Worm (Caenorhabditis elegans) whole organism, L4 larva: ENCODE data around the gene hsp-12.2.

Source experiments
- D1046.2 ChIP-seq: fragments of 200-800 bp; sonication (Bioruptor generic); IDR thresholded peaks from 2 replicates; pipeline ENCODE4 v1.3.6; 2022; ENCODE audit warnings: missing genetic modification characterization, missing compliant biosample characterization
- F49E8.2 ChIP-seq: sonication (generic microtip); optimal IDR thresholded peaks from 2 replicates; lab custom pipeline; 2016; ENCODE audit warnings: missing compliant biosample characterization, mild to moderate bottlenecking, missing genetic modification characterization, borderline replicate concordance
- R02D3.7 ChIP-seq: fragments of 150-350 bp; sonication (generic microtip); optimal IDR thresholded peaks from 3 replicates; lab custom pipeline; 2014; ENCODE audit warnings: missing biosample characterization, missing genetic modification characterization
- T26A8.4 ChIP-seq: fragments of 200-800 bp; sonication (Bioruptor generic); IDR thresholded peaks from 2 replicates; pipeline ENCODE4 v1.3.6; 2022; ENCODE audit warnings: missing genetic modification characterization, missing compliant biosample characterization
- Y105C5A.15 ChIP-seq: fragments of 200-800 bp; sonication (Bioruptor generic); IDR thresholded peaks from 2 replicates; pipeline ENCODE4 v1.3.6; 2022; ENCODE audit warnings: missing genetic modification characterization, missing compliant biosample characterization
- Y5F2A.4 ChIP-seq: fragments of 200-800 bp; sonication (Bioruptor generic); optimal IDR thresholded peaks from 2 replicates; lab custom pipeline; 2018; ENCODE audit warnings: mild to moderate bottlenecking, missing genetic modification characterization, missing compliant biosample characterization
- ZK546.5 ChIP-seq, 2 experiments: sonication (generic microtip); optimal IDR thresholded peaks; 2 replicates each; lab custom pipeline; 2017; ENCODE audit warnings: missing biosample characterization in 2 of 2, missing genetic modification characterization in 2 of 2
- aha-1 ChIP-seq: fragments of 150-350 bp; peaks from one replicate; lab custom pipeline; 2014; ENCODE audit warnings: missing biosample characterization, missing genetic modification characterization
- aly-2 ChIP-seq: sonication (generic microtip); optimal IDR thresholded peaks from 2 replicates; lab custom pipeline; 2018; ENCODE audit warnings: missing biosample characterization, missing genetic modification characterization
- arid-1 ChIP-seq: fragments of 200-800 bp; sonication (Bioruptor generic); conservative IDR thresholded peaks from 2 replicates; pipeline ENCODE4 v1.3.6; 2022; ENCODE audit warnings: missing genetic modification reagents, missing genetic modification characterization, missing compliant biosample characterization
- ceh-28 ChIP-seq: fragments of 150-350 bp; optimal IDR thresholded peaks from 2 replicates; lab custom pipeline; 2014; ENCODE audit warnings: missing biosample characterization, missing genetic modification reagents, missing genetic modification characterization
- ceh-32 ChIP-seq: sonication (generic microtip); optimal IDR thresholded peaks from 2 replicates; lab custom pipeline; 2016; ENCODE audit warnings: mild to moderate bottlenecking, missing genetic modification characterization, missing compliant biosample characterization; ENCODE audit not compliant: poor library complexity
- ceh-44 ChIP-seq: fragments of 200-800 bp; sonication (Bioruptor generic); IDR thresholded peaks from 2 replicates; pipeline ENCODE4 v1.3.6; 2022; ENCODE audit warnings: missing genetic modification reagents, missing genetic modification characterization, missing compliant biosample characterization
- ces-1 ChIP-seq: fragments of 150-350 bp; sonication (generic microtip); optimal IDR thresholded peaks from 4 replicates; lab custom pipeline; 2014; ENCODE audit warnings: missing biosample characterization, missing genetic modification reagents, missing genetic modification characterization
- ctbp-1 ChIP-seq: fragments of 200-800 bp; sonication (Bioruptor generic); IDR thresholded peaks from 2 replicates; pipeline ENCODE4 v1.3.6; 2022; ENCODE audit warnings: missing genetic modification reagents, missing genetic modification characterization, missing compliant biosample characterization
- daf-16 ChIP-seq, 3 experiments: sonication (generic microtip); optimal IDR thresholded peaks; 2 replicates each; lab custom pipeline; 2016 to 2017; ENCODE audit warnings: missing genetic modification characterization in 3 of 3, missing genetic modification reagents in 3 of 3, mild to moderate bottlenecking in 2 of 3, missing compliant biosample characterization in 2 of 3, missing biosample characterization in 1 of 3, moderate library complexity in 1 of 3
- dmd-6 ChIP-seq: fragments of 200-800 bp; sonication (Bioruptor generic); IDR thresholded peaks from 2 replicates; pipeline ENCODE4 v1.3.6; 2022; ENCODE audit warnings: missing genetic modification reagents, missing genetic modification characterization, missing compliant biosample characterization
- dmd-8 ChIP-seq: fragments of 200-800 bp; sonication (Bioruptor generic); IDR thresholded peaks from 2 replicates; pipeline ENCODE4 v1.3.6; 2022; ENCODE audit warnings: missing genetic modification characterization, missing compliant biosample characterization
- dmd-9 ChIP-seq: fragments of 200-800 bp; sonication (Bioruptor generic); IDR thresholded peaks from 2 replicates; pipeline ENCODE4 v1.3.6; 2022; ENCODE audit warnings: missing genetic modification reagents, missing genetic modification characterization, missing compliant biosample characterization
- dve-1 ChIP-seq: sonication (generic microtip); optimal IDR thresholded peaks from 2 replicates; lab custom pipeline; 2017; ENCODE audit warnings: antibody characterized with exemption, mild to moderate bottlenecking, missing genetic modification characterization, missing compliant biosample characterization; ENCODE audit not compliant: insufficient read depth
- fos-1 ChIP-seq: fragments of 150-350 bp; optimal IDR thresholded peaks from 2 replicates; lab custom pipeline; 2014; ENCODE audit warnings: missing biosample characterization, missing genetic modification characterization
- hif-1 ChIP-seq, 2 experiments: sonication (generic microtip); optimal IDR thresholded peaks; 2 replicates each; lab custom pipeline; 2016 to 2017; ENCODE audit warnings: missing compliant biosample characterization in 2 of 2, missing genetic modification characterization in 2 of 2, missing genetic modification reagents in 2 of 2, missing genotype in 2 of 2, mild to moderate bottlenecking in 1 of 2
- hmg-1.1 ChIP-seq: fragments of 200-800 bp; sonication (Bioruptor generic); IDR thresholded peaks from 2 replicates; pipeline ENCODE4 v1.3.6; 2022; ENCODE audit warnings: missing genetic modification reagents, missing genetic modification characterization, missing compliant biosample characterization
- lim-7 ChIP-seq: fragments of 200-800 bp; sonication (Bioruptor generic); IDR thresholded peaks from 2 replicates; pipeline ENCODE4 v1.3.6; 2022; ENCODE audit warnings: missing genetic modification characterization, missing compliant biosample characterization
- lin-1 ChIP-seq: fragments of 200-800 bp; sonication (Bioruptor generic); IDR thresholded peaks from 2 replicates; pipeline ENCODE4 v1.3.6; 2022; ENCODE audit warnings: missing genetic modification reagents, missing genetic modification characterization, missing compliant biosample characterization
- lin-29 ChIP-seq: fragments of 200-800 bp; sonication (Bioruptor generic); IDR thresholded peaks from 2 replicates; pipeline ENCODE4 v1.3.6; 2022; ENCODE audit warnings: missing genetic modification reagents, missing genetic modification characterization, missing compliant biosample characterization
- madf-5 ChIP-seq, 2 experiments: fragments of 200-800 bp; sonication (Bioruptor generic); IDR thresholded peaks; 2 replicates each; pipeline ENCODE4 v1.3.6; 2022; ENCODE audit warnings: missing compliant biosample characterization in 2 of 2, missing genetic modification characterization in 2 of 2
- mdl-1 ChIP-seq, 2 experiments: fragments of 150-350 bp in 1 of 2; sonication (generic microtip) in 1 of 2; optimal IDR thresholded peaks; 2 replicates each; lab custom pipeline; 2014 to 2017; ENCODE audit warnings: missing biosample characterization in 2 of 2, missing genetic modification characterization in 2 of 2
- mep-1 ChIP-seq: fragments of 150-350 bp; sonication (generic microtip); optimal IDR thresholded peaks from 3 replicates; lab custom pipeline; 2014; ENCODE audit warnings: missing biosample characterization, missing genetic modification characterization
- mxl-3 ChIP-seq: fragments of 200-800 bp; sonication (Bioruptor generic); optimal IDR thresholded peaks from 2 replicates; lab custom pipeline; 2018; ENCODE audit warnings: mild to moderate bottlenecking, missing genetic modification characterization, missing compliant biosample characterization
- nhr-102 ChIP-seq: sonication (generic microtip); optimal IDR thresholded peaks from 2 replicates; lab custom pipeline; 2016; ENCODE audit warnings: mild to moderate bottlenecking, missing genetic modification characterization, moderate library complexity, missing compliant biosample characterization
- nhr-25 ChIP-seq: sonication (generic microtip); optimal IDR thresholded peaks from 2 replicates; lab custom pipeline; 2017; ENCODE audit warnings: missing genetic modification characterization, mild to moderate bottlenecking, missing compliant biosample characterization, antibody characterized with exemption, moderate library complexity, borderline replicate concordance; ENCODE audit not compliant: insufficient read depth
- nhr-28 ChIP-seq: fragments of 150-350 bp; optimal IDR thresholded peaks from 2 replicates; lab custom pipeline; 2014; ENCODE audit warnings: missing biosample characterization, missing genetic modification characterization
- nhr-48 ChIP-seq: sonication (generic microtip); optimal IDR thresholded peaks from 2 replicates; lab custom pipeline; 2016; ENCODE audit warnings: mild to moderate bottlenecking, missing genetic modification characterization, missing compliant biosample characterization
- nhr-76 ChIP-seq: fragments of 150-350 bp; optimal IDR thresholded peaks from 2 replicates; lab custom pipeline; 2014; ENCODE audit warnings: missing biosample characterization, missing genetic modification characterization
- saeg-2 ChIP-seq: fragments of 200-800 bp; sonication (Bioruptor generic); IDR thresholded peaks from 2 replicates; pipeline ENCODE4 v1.3.6; 2022; ENCODE audit warnings: missing genetic modification reagents, missing genetic modification characterization, missing compliant biosample characterization
- set-16 ChIP-seq: fragments of 200-800 bp; sonication (Bioruptor generic); IDR thresholded peaks from 2 replicates; pipeline ENCODE4 v1.3.6; 2022; ENCODE audit warnings: missing genetic modification reagents, missing genetic modification characterization, missing compliant biosample characterization
- snpc-1.2 ChIP-seq: fragments of 200-800 bp; sonication (Bioruptor generic); IDR thresholded peaks from 2 replicates; pipeline ENCODE4 v1.3.6; 2022; ENCODE audit warnings: missing genetic modification reagents, missing genetic modification characterization, missing compliant biosample characterization
- snpc-4 ChIP-seq: fragments of 150-350 bp; optimal IDR thresholded peaks from 2 replicates; lab custom pipeline; 2014; ENCODE audit warnings: missing biosample characterization, missing genetic modification characterization
- spr-1 ChIP-seq: sonication (generic microtip); optimal IDR thresholded peaks from 2 replicates; lab custom pipeline; 2016; ENCODE audit warnings: mild to moderate bottlenecking, missing genetic modification characterization, missing compliant biosample characterization
- tag-97 ChIP-seq: fragments of 200-800 bp; sonication (Bioruptor generic); IDR thresholded peaks from 2 replicates; pipeline ENCODE4 v1.3.6; 2022; ENCODE audit warnings: missing genetic modification characterization, missing compliant biosample characterization
- tra-1 ChIP-seq: fragments of 200-800 bp; sonication (Bioruptor generic); IDR thresholded peaks from 2 replicates; pipeline ENCODE4 v1.3.6; 2022; ENCODE audit warnings: missing genetic modification reagents, missing genetic modification characterization, missing compliant biosample characterization
- unc-130 ChIP-seq: sonication (generic microtip); optimal IDR thresholded peaks from 2 replicates; lab custom pipeline; 2016; ENCODE audit warnings: missing genetic modification reagents, missing genetic modification characterization, missing compliant biosample characterization
- unc-39 ChIP-seq: sonication (generic microtip); optimal IDR thresholded peaks from 2 replicates; lab custom pipeline; 2017; ENCODE audit warnings: missing biosample characterization, missing genetic modification characterization
- zag-1 ChIP-seq: fragments of 150-350 bp; optimal IDR thresholded peaks from 2 replicates; lab custom pipeline; 2014; ENCODE audit warnings: missing biosample characterization, missing genetic modification characterization
- zfp-3 ChIP-seq: fragments of 200-800 bp; sonication (Bioruptor generic); conservative IDR thresholded peaks from 2 replicates; pipeline ENCODE4 v1.3.6; 2022; ENCODE audit warnings: missing genetic modification reagents, missing genetic modification characterization, missing compliant biosample characterization
- zip-2 ChIP-seq: fragments of 150-350 bp; optimal IDR thresholded peaks from 2 replicates; lab custom pipeline; 2014; ENCODE audit warnings: missing biosample characterization, missing genetic modification characterization

Gene hsp-12.2

DNA sequence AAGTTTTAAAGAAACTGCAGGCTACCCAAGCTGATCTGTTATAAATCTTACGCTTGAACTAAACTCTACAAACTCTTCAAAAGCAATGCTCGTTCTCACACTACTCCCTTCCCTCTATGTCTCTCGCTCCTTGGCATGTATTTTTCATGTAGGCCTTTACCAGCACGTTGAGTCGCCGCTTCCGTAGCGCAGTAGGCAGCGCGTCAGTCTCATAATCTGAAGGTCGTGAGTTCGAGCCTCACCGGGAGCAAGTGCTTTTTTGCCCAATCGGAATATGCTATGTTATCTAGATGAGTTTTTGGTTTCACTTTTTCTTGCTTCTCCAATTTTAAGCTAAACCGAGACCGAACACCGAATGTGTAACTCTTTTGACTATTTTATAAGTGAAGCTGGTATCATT is 31.4 kb upstream of the hsp-12.2 start (continued):
- TF ChIP-seq hmg-1.1 (peak; percentile 78), dmd-6 (GFP tag; lab: Robert Waterston, UW) (peak; percentile 22; the same call in 1 of the 2 replicates), ces-1 (no peak), dmd-8 (peak; percentile 71; the same call in 1 of the 2 replicates), mxl-3 (GFP tag; lab: Kevin White, UChicago) (no peak), R02D3.7 (no peak), lin-29 (no peak), fos-1 (tag; lab: Kevin White, UChicago) (no peak)

- TF ChIP-seq D1046.2 (no peak), ctbp-1 (GFP tag; lab: Robert Waterston, UW) (no peak), Y105C5A.15 (GFP tag; lab: Robert Waterston, UW) (no peak), spr-1 (tag; lab: Kevin White, UChicago) (no peak), fos-1 (tag; lab: Kevin White, UChicago) (no peak), T26A8.4 (GFP tag; lab: Robert Waterston, UW) (no peak), nhr-48 (tag; lab: Kevin White, UChicago) (no peak), aly-2 (tag; lab: Kevin White, UChicago) (no peak), nhr-28 (tag; lab: Kevin White, UChicago) (no peak), ceh-44 (no peak), aha-1 (tag; lab: Kevin White, UChicago) (no peak), ceh-32 (tag; lab: Kevin White, UChicago) (no peak), arid-1 (GFP tag; lab: Robert Waterston, UW) (no peak), tag-97 (GFP tag; lab: Robert Waterston, UW) (no peak), dve-1 (tag; lab: Kevin White, UChicago) (no peak), lim-7 (GFP tag; lab: Robert Waterston, UW) (no peak), hif-1 (tag; optimal IDR thresholded peaks at IDR 0.05; lab: Kevin White, UChicago) (no peak), unc-130 (GFP tag; lab: Kevin White, UChicago) (no peak), dmd-9 (GFP tag; lab: Robert Waterston, UW) (no peak)
Observed at ce11 chrIII:8108490-8108889, 29.4 kb upstream of the hsp-12.2 start, which contains the start of gene C14B9.3. Gene C14B9.3, plus strand, starts transcription at chrIII:8108790.

ce11 chrIII:8109459-8110057 is 28.3 kb upstream of the hsp-12.2 start:
- TF ChIP-seq snpc-4 (tag; lab: Kevin White, UChicago) (no peak), F49E8.2 (tag; lab: Kevin White, UChicago) (peak; percentile 2), tra-1 (GFP tag; lab: Robert Waterston, UW) (peak; percentile 66), zip-2 (no peak), nhr-76 (tag; lab: Kevin White, UChicago) (no peak), saeg-2 (GFP tag; lab: Robert Waterston, UW) (no peak), nhr-25 (tag; lab: Kevin White, UChicago) (no peak), ceh-28 (tag; lab: Kevin White, UChicago) (no peak), ctbp-1 (GFP tag; lab: Robert Waterston, UW) (peak; percentile 85), daf-16 (GFP tag; optimal IDR thresholded peaks at IDR 0.05; lab: Kevin White, UChicago) (peak; percentile 35 to 72), daf-16 (tag; optimal IDR thresholded peaks at IDR 0.05; lab: Kevin White, UChicago) (peak; percentile 52), Y5F2A.4 (GFP tag; lab: Kevin White, UChicago) (no peak), unc-39 (tag; lab: Kevin White, UChicago) (no peak), tag-97 (GFP tag; lab: Robert Waterston, UW) (no peak), mep-1 (tag; lab: Kevin White, UChicago) (peak; percentile 82), snpc-1.2 (GFP tag; lab: Robert Waterston, UW) (peak; percentile 69; the same call in 1 of the 2 replicates), aly-2 (tag; lab: Kevin White, UChicago) (no peak), set-16 (peak; percentile 46; the same call in 1 of the 2 replicates), lin-1 (0 out of 2 replicates have a peak, but pooled peaks have one; percentile 56), zfp-3 (GFP tag; lab: Robert Waterston, UW) (0 out of 2 replicates have a peak, but pooled peaks have one; percentile 40), zag-1 (no peak), ZK546.5 (tag; optimal IDR thresholded peaks at IDR 0.05; lab: Kevin White, UChicago) (no peak), mdl-1 (tag; optimal IDR thresholded peaks at IDR 0.05; lab: Kevin White, UChicago) (peak in 1 of 2 experiments; percentile 39), nhr-102 (tag; lab: Kevin White, UChicago) (peak; percentile 51), madf-5 (GFP tag; IDR thresholded peaks at IDR 0.05; lab: Robert Waterston, UW) (peak; percentile 72 to 80; a peak in 2 of 4 replicates)
